Worm (Caenorhabditis elegans) whole organism, late embryonic: ENCODE results near the gene ZK809.1.

Source experiments
- C38D4.7 ChIP-seq: fragments of 200-800 bp; sonication (Bioruptor generic); optimal IDR thresholded peaks from 2 replicates; lab custom pipeline; 2018; ENCODE audit warnings: mild to moderate bottlenecking, missing genetic modification characterization, moderate library complexity, missing compliant biosample characterization
- F13H6.1 ChIP-seq: sonication (generic microtip); optimal IDR thresholded peaks from 2 replicates; lab custom pipeline; 2016; ENCODE audit warnings: missing genetic modification characterization, missing compliant biosample characterization
- K02D7.2 ChIP-seq: sonication (generic microtip); optimal IDR thresholded peaks from 2 replicates; lab custom pipeline; 2017; ENCODE audit warnings: mild to moderate bottlenecking, missing genetic modification characterization, missing compliant biosample characterization
- K09A11.1 ChIP-seq: sonication (generic microtip); optimal IDR thresholded peaks from 2 replicates; lab custom pipeline; 2017; ENCODE audit warnings: antibody characterized with exemption, mild to moderate bottlenecking, missing genetic modification characterization, missing compliant biosample characterization; ENCODE audit not compliant: insufficient read depth
- T23F11.4 ChIP-seq: fragments of 200-800 bp; sonication (Bioruptor generic); optimal IDR thresholded peaks from 2 replicates; lab custom pipeline; 2018; ENCODE audit warnings: mild to moderate bottlenecking, missing genetic modification characterization, missing compliant biosample characterization
- Y22D7AL.16 ChIP-seq: sonication (generic microtip); optimal IDR thresholded peaks from 2 replicates; lab custom pipeline; 2016; ENCODE audit warnings: missing genetic modification characterization, missing compliant biosample characterization
- ama-1 ChIP-seq: fragments of 150-350 bp; optimal IDR thresholded peaks from 2 replicates; lab custom pipeline; 2014
- ceh-14 ChIP-seq: sonication (generic microtip); optimal IDR thresholded peaks from 2 replicates; lab custom pipeline; 2016; ENCODE audit warnings: missing genotype, missing genetic modification characterization, missing compliant biosample characterization
- ceh-18 ChIP-seq: sonication (generic microtip); optimal IDR thresholded peaks from 2 replicates; lab custom pipeline; 2016; ENCODE audit warnings: missing genetic modification characterization, missing compliant biosample characterization
- ceh-19 ChIP-seq: fragments of 200-800 bp; sonication (Bioruptor generic); optimal IDR thresholded peaks from 2 replicates; lab custom pipeline; 2018; ENCODE audit warnings: mild to moderate bottlenecking, missing genetic modification characterization, missing compliant biosample characterization
- ceh-2 ChIP-seq: sonication (generic microtip); optimal IDR thresholded peaks from 2 replicates; lab custom pipeline; 2016; ENCODE audit warnings: missing genotype, missing genetic modification characterization, missing compliant biosample characterization
- ceh-24 ChIP-seq: sonication (generic microtip); optimal IDR thresholded peaks from 2 replicates; lab custom pipeline; 2016; ENCODE audit warnings: mild to moderate bottlenecking, missing genetic modification characterization, missing compliant biosample characterization
- ceh-31 ChIP-seq: sonication (generic microtip); optimal IDR thresholded peaks from 2 replicates; lab custom pipeline; 2016; ENCODE audit warnings: missing genetic modification characterization, missing compliant biosample characterization
- ceh-34 ChIP-seq: sonication (generic microtip); optimal IDR thresholded peaks from 2 replicates; lab custom pipeline; 2016; ENCODE audit warnings: mild to moderate bottlenecking, missing genetic modification characterization, missing compliant biosample characterization
- ceh-48 ChIP-seq: sonication (generic microtip); optimal IDR thresholded peaks from 2 replicates; lab custom pipeline; 2016; ENCODE audit warnings: missing genetic modification characterization, inconsistent platforms, missing compliant biosample characterization
- ceh-6 ChIP-seq: fragments of 200-800 bp; sonication (Bioruptor generic); optimal IDR thresholded peaks from 2 replicates; lab custom pipeline; 2018; ENCODE audit warnings: mild to moderate bottlenecking, missing genetic modification characterization, missing compliant biosample characterization
- che-1 ChIP-seq: sonication (generic microtip); optimal IDR thresholded peaks from 2 replicates; lab custom pipeline; 2016; ENCODE audit warnings: mild to moderate bottlenecking, missing genetic modification characterization, missing compliant biosample characterization
- dmd-4 ChIP-seq: sonication (generic microtip); optimal IDR thresholded peaks from 2 replicates; lab custom pipeline; 2016; ENCODE audit warnings: borderline replicate concordance, missing genetic modification characterization, missing compliant biosample characterization
- dve-1 ChIP-seq: sonication (generic microtip); optimal IDR thresholded peaks from 2 replicates; lab custom pipeline; 2017; ENCODE audit warnings: antibody characterized with exemption, mild to moderate bottlenecking, missing genetic modification characterization, missing compliant biosample characterization
- elt-2 ChIP-seq: sonication (generic microtip); optimal IDR thresholded peaks from 2 replicates; lab custom pipeline; 2016; ENCODE audit warnings: missing genetic modification reagents, missing genetic modification characterization, missing compliant biosample characterization
- eyg-1 ChIP-seq: sonication (generic microtip); optimal IDR thresholded peaks from 2 replicates; lab custom pipeline; 2016; ENCODE audit warnings: missing genotype, missing genetic modification characterization, missing compliant biosample characterization
- fax-1 ChIP-seq: sonication (generic microtip); optimal IDR thresholded peaks from 2 replicates; lab custom pipeline; 2016; ENCODE audit warnings: missing genotype, missing genetic modification characterization, missing compliant biosample characterization
- fkh-10 ChIP-seq: fragments of 150-350 bp; optimal IDR thresholded peaks from 2 replicates; lab custom pipeline; 2014; ENCODE audit warnings: missing biosample characterization, missing genetic modification reagents, missing genetic modification characterization
- fkh-6 ChIP-seq: sonication (generic microtip); optimal IDR thresholded peaks from 2 replicates; lab custom pipeline; 2016; ENCODE audit warnings: missing genetic modification characterization, missing compliant biosample characterization
- gmeb-2 ChIP-seq: sonication (generic microtip); optimal IDR thresholded peaks from 2 replicates; lab custom pipeline; 2016; ENCODE audit warnings: missing genetic modification characterization, inconsistent platforms, missing compliant biosample characterization
- hlh-13 ChIP-seq: fragments of 200-800 bp; sonication (Bioruptor generic); optimal IDR thresholded peaks from 2 replicates; lab custom pipeline; 2018; ENCODE audit warnings: mild to moderate bottlenecking, missing genetic modification characterization, missing compliant biosample characterization
- hlh-15 ChIP-seq: sonication (generic microtip); optimal IDR thresholded peaks from 2 replicates; lab custom pipeline; 2016; ENCODE audit warnings: missing genetic modification characterization, missing compliant biosample characterization
- hlh-30 ChIP-seq: sonication (generic microtip); optimal IDR thresholded peaks from 2 replicates; lab custom pipeline; 2017; ENCODE audit warnings: antibody characterized with exemption, missing genetic modification characterization, missing compliant biosample characterization; ENCODE audit not compliant: insufficient read depth
- hlh-6 ChIP-seq: sonication (generic microtip); optimal IDR thresholded peaks from 2 replicates; lab custom pipeline; 2016; ENCODE audit warnings: missing genotype, missing genetic modification characterization, missing compliant biosample characterization
- lin-11 ChIP-seq: fragments of 200-800 bp; sonication (Bioruptor generic); optimal IDR thresholded peaks from 2 replicates; lab custom pipeline; 2018; ENCODE audit warnings: mild to moderate bottlenecking, missing genetic modification characterization, missing compliant biosample characterization
- madf-2 ChIP-seq: sonication (generic microtip); optimal IDR thresholded peaks from 2 replicates; lab custom pipeline; 2017; ENCODE audit warnings: missing genetic modification characterization, missing compliant biosample characterization
- mec-3 ChIP-seq: sonication (generic microtip); optimal IDR thresholded peaks from 2 replicates; lab custom pipeline; 2016; ENCODE audit warnings: borderline replicate concordance, missing genetic modification characterization, missing compliant biosample characterization
- nfya-1 ChIP-seq: sonication (generic microtip); optimal IDR thresholded peaks from 2 replicates; lab custom pipeline; 2017; ENCODE audit warnings: missing genetic modification characterization, mild to moderate bottlenecking, missing compliant biosample characterization, antibody characterized with exemption, moderate library complexity
- nhr-11 ChIP-seq: fragments of 150-350 bp; optimal IDR thresholded peaks from 2 replicates; lab custom pipeline; 2014; ENCODE audit warnings: missing biosample characterization, missing genetic modification characterization
- npax-4 ChIP-seq: sonication (generic microtip); optimal IDR thresholded peaks from 2 replicates; lab custom pipeline; 2016; ENCODE audit warnings: missing genetic modification characterization, missing compliant biosample characterization
- odd-2 ChIP-seq: sonication (generic microtip); optimal IDR thresholded peaks from 2 replicates; lab custom pipeline; 2017; ENCODE audit warnings: antibody characterized with exemption, mild to moderate bottlenecking, missing genetic modification characterization, missing compliant biosample characterization
- pag-3 ChIP-seq: sonication (generic microtip); optimal IDR thresholded peaks from 2 replicates; lab custom pipeline; 2016; ENCODE audit warnings: missing compliant biosample characterization, missing genetic modification characterization, borderline replicate concordance
- pat-9 ChIP-seq: fragments of 200-800 bp; sonication (Bioruptor generic); optimal IDR thresholded peaks from 2 replicates; lab custom pipeline; 2018; ENCODE audit warnings: mild to moderate bottlenecking, missing genetic modification characterization, moderate library complexity, missing compliant biosample characterization
- pax-1 ChIP-seq: fragments of 150-350 bp; optimal IDR thresholded peaks from 2 replicates; lab custom pipeline; 2014; ENCODE audit warnings: missing biosample characterization, missing genetic modification characterization
- pha-2 ChIP-seq: sonication (generic microtip); optimal IDR thresholded peaks from 2 replicates; lab custom pipeline; 2017; ENCODE audit warnings: mild to moderate bottlenecking, missing genetic modification characterization, missing compliant biosample characterization
- pha-4 ChIP-seq: fragments of 150-350 bp; optimal IDR thresholded peaks from 2 replicates; lab custom pipeline; 2018; ENCODE audit warnings: missing biosample characterization, missing genetic modification reagents, missing genetic modification characterization
- pqm-1 ChIP-seq: sonication (generic microtip); optimal IDR thresholded peaks from 2 replicates; lab custom pipeline; 2016; ENCODE audit warnings: missing genetic modification characterization, missing compliant biosample characterization
- ref-2 ChIP-seq: sonication (generic microtip); optimal IDR thresholded peaks from 2 replicates; lab custom pipeline; 2016; ENCODE audit warnings: missing genetic modification characterization, missing compliant biosample characterization
- rnt-1 ChIP-seq: sonication (generic microtip); optimal IDR thresholded peaks from 2 replicates; lab custom pipeline; 2016; ENCODE audit warnings: missing genetic modification characterization, missing compliant biosample characterization
- sox-4 ChIP-seq: sonication (generic microtip); optimal IDR thresholded peaks from 2 replicates; lab custom pipeline; 2017; ENCODE audit warnings: mild to moderate bottlenecking, missing genetic modification characterization, inconsistent platforms, missing compliant biosample characterization
- tbx-2 ChIP-seq: sonication (generic microtip); optimal IDR thresholded peaks from 2 replicates; lab custom pipeline; 2016; ENCODE audit warnings: missing genetic modification characterization, missing compliant biosample characterization
- tbx-7 ChIP-seq: sonication (generic microtip); optimal IDR thresholded peaks from 2 replicates; lab custom pipeline; 2016; ENCODE audit warnings: missing genotype, missing genetic modification characterization, missing compliant biosample characterization
- ttx-3 ChIP-seq: sonication (generic microtip); optimal IDR thresholded peaks from 2 replicates; lab custom pipeline; 2016; ENCODE audit warnings: missing genetic modification reagents, missing genetic modification characterization, missing compliant biosample characterization
- unc-3 ChIP-seq, 2 experiments: fragments of 200-800 bp in 1 of 2; sonication (Bioruptor generic) in 1 of 2; sonication (generic microtip) in 1 of 2; conservative IDR thresholded peaks in 1 of 2; optimal IDR thresholded peaks in 1 of 2; 2 replicates each; pipeline versions ENCODE4 v1.3.6 to Lab custom; 2016 to 2022; ENCODE audit warnings: missing compliant biosample characterization in 2 of 2, missing genetic modification characterization in 2 of 2, missing genetic modification reagents in 1 of 2
- unc-55 ChIP-seq: sonication (generic microtip); optimal IDR thresholded peaks from 2 replicates; lab custom pipeline; 2017; ENCODE audit warnings: missing biosample characterization, missing genetic modification reagents, missing genetic modification characterization
- unc-86 ChIP-seq: sonication (generic microtip); optimal IDR thresholded peaks from 2 replicates; lab custom pipeline; 2016; ENCODE audit warnings: missing genetic modification characterization, missing compliant biosample characterization
- zip-5 ChIP-seq: sonication (generic microtip); optimal IDR thresholded peaks from 2 replicates; lab custom pipeline; 2016; ENCODE audit warnings: missing genetic modification characterization, missing compliant biosample characterization
- ztf-16 ChIP-seq: sonication (generic microtip); optimal IDR thresholded peaks from 2 replicates; lab custom pipeline; 2017; ENCODE audit warnings: missing genetic modification characterization, missing compliant biosample characterization

ZK809.1 gene

ce11 chrIV:11594191-11594673 is 47.7 kb upstream of the ZK809.1 start, which contains the start of gene mig-38:
Gene mig-38 (plus strand): TSS chrIV:11594244.
- TF ChIP-seq ceh-24 (tag; lab: Kevin White, UChicago) (no peak), C38D4.7 (GFP tag; lab: Kevin White, UChicago) (no peak), gmeb-2 (no peak), odd-2 (no peak), ceh-2 (peak; percentile 21), unc-55 (GFP tag; lab: Kevin White, UChicago) (no peak), lin-11 (tag; lab: Kevin White, UChicago) (no peak), ceh-19 (no peak), ztf-16 (tag; lab: Kevin White, UChicago) (no peak), fax-1 (peak; percentile 24), pax-1 (tag; lab: Kevin White, UChicago) (no peak), nfya-1 (tag; lab: Kevin White, UChicago) (peak; percentile 58), hlh-6 (tag; lab: Kevin White, UChicago) (no peak), fkh-6 (no peak), mec-3 (tag; lab: Kevin White, UChicago) (peak; percentile 31), dve-1 (tag; lab: Kevin White, UChicago) (no peak), madf-2 (tag; lab: Kevin White, UChicago) (no peak), pha-4 (tag; lab: Kevin White, UChicago) (no peak), hlh-13 (no peak), ama-1 (lab: Kevin White, UChicago) (peak; percentile 84), ceh-34 (peak; percentile 20), K09A11.1 (tag; lab: Kevin White, UChicago) (no peak), zip-5 (tag; lab: Kevin White, UChicago) (no peak), ceh-14 (tag; lab: Kevin White, UChicago) (peak; percentile 70), ref-2 (tag; lab: Kevin White, UChicago) (peak; percentile 54), T23F11.4 (no peak), ceh-18 (tag; lab: Kevin White, UChicago) (peak; percentile 57), nhr-11 (no peak), Y22D7AL.16 (no peak), dmd-4 (tag; lab: Kevin White, UChicago) (peak; percentile 61), ttx-3 (tag; lab: Kevin White, UChicago) (no peak), pha-2 (tag; lab: Kevin White, UChicago) (no peak), pat-9 (tag; lab: Kevin White, UChicago) (no peak), elt-2 (tag; lab: Kevin White, UChicago) (no peak), eyg-1 (tag; lab: Kevin White, UChicago) (no peak), pqm-1 (tag; lab: Kevin White, UChicago) (no peak), K02D7.2 (tag; lab: Kevin White, UChicago) (no peak), F13H6.1 (peak; percentile 4), npax-4 (tag; lab: Kevin White, UChicago) (no peak), ceh-31 (tag; lab: Kevin White, UChicago) (peak; percentile 25), unc-3 (GFP tag; conservative IDR thresholded peaks at IDR 0.05; lab: Robert Waterston, UW) (no peak), unc-3 (tag; optimal IDR thresholded peaks at IDR 0.05; lab: Kevin White, UChicago) (no peak), tbx-2 (tag; lab: Kevin White, UChicago) (peak; percentile 26), ceh-48 (tag; lab: Kevin White, UChicago) (no peak), rnt-1 (tag; lab: Kevin White, UChicago) (peak; percentile 43), unc-86 (tag; lab: Kevin White, UChicago) (no peak), sox-4 (tag; lab: Kevin White, UChicago) (no peak), hlh-30 (no peak), fkh-10 (no peak), pag-3 (tag; lab: Kevin White, UChicago) (no peak), ceh-6 (GFP tag; lab: Kevin White, UChicago) (peak; percentile 29), che-1 (tag; lab: Kevin White, UChicago) (no peak), tbx-7 (tag; lab: Kevin White, UChicago) (no peak), hlh-15 (no peak)
